Fruit fly (Drosophila melanogaster): ENCODE measurements around the gene mst.

- TF ChIP-seq Myc (optimal IDR thresholded peaks at IDR 0.05) (no peak), insv (optimal IDR thresholded peaks at IDR 0.05) (no peak), h (optimal IDR thresholded peaks at IDR 0.05) (no peak), ttk (optimal IDR thresholded peaks at IDR 0.05) (no peak), Sin3A (optimal IDR thresholded peaks at IDR 0.05) (no peak)
Measured at dm6 chrX:21369149-21369988, 19.4 kb upstream of the mst start.

All from Kc167 (cell line).